Fruit fly (Drosophila melanogaster) whole organism, embryonic: ENCODE data around the gene CG31321.

Experiments
- Ada2b ChIP-seq: fragments of 200-800 bp; sonication (Bioruptor generic); IDR thresholded peaks from 2 replicates; pipeline ENCODE4 v1.3.6; 2022; ENCODE audit warnings: missing biosample characterization, missing genetic modification characterization
- Asciz ChIP-seq: fragments of 200-800 bp; sonication (Bioruptor generic); optimal IDR thresholded peaks from 2 replicates; lab custom pipeline; 2017; ENCODE audit warnings: missing biosample characterization, mild to moderate bottlenecking, missing genetic modification characterization, missing genetic modification reagents
- BEAF-32 ChIP-seq: fragments of 200-800 bp; sonication (Bioruptor generic); optimal IDR thresholded peaks from 3 replicates; lab custom pipeline; 2017; ENCODE audit warnings: missing biosample characterization, missing genetic modification characterization, mild to moderate bottlenecking, moderate library complexity, missing genetic modification reagents
- BtbVII ChIP-seq: fragments of 200-800 bp; sonication (Bioruptor generic); optimal IDR thresholded peaks from 3 replicates; lab custom pipeline; 2017; ENCODE audit warnings: missing biosample characterization, mild to moderate bottlenecking, missing genetic modification characterization
- CG10267 ChIP-seq: fragments of 200-800 bp; sonication (Bioruptor generic); optimal IDR thresholded peaks from 2 replicates; lab custom pipeline; 2018; ENCODE audit warnings: missing biosample characterization, mild to moderate bottlenecking, missing genetic modification characterization, moderate library complexity
- CG10543 ChIP-seq: fragments of 200-800 bp; sonication (Bioruptor generic); optimal IDR thresholded peaks from 3 replicates; lab custom pipeline; 2017; ENCODE audit warnings: missing biosample characterization, mild to moderate bottlenecking, missing genetic modification characterization, moderate library complexity
- CG10959 ChIP-seq: fragments of 200-800 bp; sonication (Bioruptor generic); IDR thresholded peaks from 2 replicates; pipeline ENCODE4 v1.3.6; 2022; ENCODE audit warnings: missing biosample characterization, missing genetic modification characterization
- CG12391 ChIP-seq: fragments of 200-800 bp; sonication (Bioruptor generic); optimal IDR thresholded peaks from 3 replicates; lab custom pipeline; 2018; ENCODE audit warnings: missing biosample characterization, mild to moderate bottlenecking, missing genetic modification characterization, moderate library complexity
- CG12659 ChIP-seq: fragments of 200-800 bp; sonication (Bioruptor generic); optimal IDR thresholded peaks from 3 replicates; lab custom pipeline; 2017; ENCODE audit warnings: mild to moderate bottlenecking, missing biosample characterization, missing genetic modification reagents, missing genetic modification characterization
- CG13894 ChIP-seq: fragments of 200-800 bp; sonication (Bioruptor generic); optimal IDR thresholded peaks from 3 replicates; lab custom pipeline; 2018; ENCODE audit warnings: missing biosample characterization, mild to moderate bottlenecking, missing genetic modification characterization, moderate library complexity
- CG17385 ChIP-seq: fragments of 200-800 bp; sonication (Bioruptor generic); optimal IDR thresholded peaks from 3 replicates; lab custom pipeline; 2018; ENCODE audit warnings: missing biosample characterization, mild to moderate bottlenecking, missing genetic modification characterization
- CG33557 ChIP-seq: fragments of 200-800 bp; sonication (Bioruptor generic); optimal IDR thresholded peaks from 2 replicates; lab custom pipeline; 2019; ENCODE audit warnings: missing biosample characterization, mild to moderate bottlenecking, missing genetic modification characterization, moderate library complexity
- CG4617 ChIP-seq: fragments of 200-800 bp; sonication (Bioruptor generic); optimal IDR thresholded peaks from 3 replicates; lab custom pipeline; 2016; ENCODE audit warnings: missing biosample characterization, missing genetic modification characterization, borderline replicate concordance
- CG6654 ChIP-seq: fragments of 200-800 bp; sonication (Bioruptor generic); optimal IDR thresholded peaks from 2 replicates; lab custom pipeline; 2017; ENCODE audit warnings: missing biosample characterization, mild to moderate bottlenecking, missing genetic modification characterization
- CG7987 ChIP-seq: fragments of 200-800 bp; sonication (Bioruptor generic); optimal IDR thresholded peaks from 2 replicates; lab custom pipeline; 2018; ENCODE audit warnings: missing biosample characterization, mild to moderate bottlenecking, missing genetic modification characterization, moderate library complexity
- D19B ChIP-seq: fragments of 200-800 bp; sonication (Bioruptor generic); optimal IDR thresholded peaks from 2 replicates; lab custom pipeline; 2017; ENCODE audit warnings: missing biosample characterization, mild to moderate bottlenecking, missing genetic modification characterization
- ERR ChIP-seq: fragments of 200-800 bp; sonication (Bioruptor generic); optimal IDR thresholded peaks from 2 replicates; lab custom pipeline; 2016; ENCODE audit warnings: missing biosample characterization, missing genetic modification characterization
- Gsc ChIP-seq: fragments of 200-800 bp; sonication (Bioruptor generic); IDR thresholded peaks from 2 replicates; pipeline ENCODE4 v1.3.6; 2022; ENCODE audit warnings: missing biosample characterization, missing genetic modification characterization
- Lhr ChIP-seq: fragments of 200-800 bp; sonication (Bioruptor generic); optimal IDR thresholded peaks from 3 replicates; lab custom pipeline; 2017; ENCODE audit warnings: mild to moderate bottlenecking, missing biosample characterization, missing genetic modification reagents, missing genetic modification characterization
- Neu2 ChIP-seq: fragments of 200-800 bp; sonication (Bioruptor generic); optimal IDR thresholded peaks from 3 replicates; lab custom pipeline; 2016; ENCODE audit warnings: missing biosample characterization, missing genetic modification characterization, borderline replicate concordance
- Sry-β ChIP-seq: fragments of 200-800 bp; sonication (Bioruptor generic); optimal IDR thresholded peaks from 2 replicates; lab custom pipeline; 2018; ENCODE audit warnings: missing biosample characterization, mild to moderate bottlenecking, missing genetic modification characterization, moderate library complexity
- Xbp1 ChIP-seq: fragments of 200-800 bp; sonication (Bioruptor generic); optimal IDR thresholded peaks from 3 replicates; lab custom pipeline; 2016; ENCODE audit warnings: missing biosample characterization, mild to moderate bottlenecking, missing genetic modification characterization
- YL-1 ChIP-seq: fragments of 200-800 bp; sonication (Bioruptor generic); optimal IDR thresholded peaks from 3 replicates; lab custom pipeline; 2017; ENCODE audit warnings: missing biosample characterization, mild to moderate bottlenecking, missing genetic modification characterization
- abd-A ChIP-seq: fragments of 200-800 bp; sonication (Bioruptor generic); optimal IDR thresholded peaks from 3 replicates; lab custom pipeline; 2019; ENCODE audit warnings: missing biosample characterization, mild to moderate bottlenecking, missing genetic modification characterization, moderate library complexity
- bbx ChIP-seq: fragments of 200-800 bp; sonication (Bioruptor generic); IDR thresholded peaks from 2 replicates; pipeline ENCODE4 v1.3.6; 2022; ENCODE audit warnings: missing biosample characterization, missing genetic modification characterization; ENCODE audit not compliant: partially characterized antibody
- bowl ChIP-seq: fragments of 200-800 bp; sonication (Bioruptor generic); IDR thresholded peaks from 2 replicates; pipeline ENCODE4 v1.3.6; 2022; ENCODE audit warnings: missing biosample characterization, missing genetic modification characterization
- bsh ChIP-seq, 2 experiments: fragments of 200-800 bp; sonication (Bioruptor generic); optimal IDR thresholded peaks; 2 replicates each; lab custom pipeline; 2017 to 2018; ENCODE audit warnings: mild to moderate bottlenecking in 2 of 2, missing biosample characterization in 2 of 2, missing genetic modification characterization in 2 of 2, moderate library complexity in 1 of 2
- btn ChIP-seq: fragments of 200-800 bp; sonication (Bioruptor generic); optimal IDR thresholded peaks from 2 replicates; lab custom pipeline; 2016; ENCODE audit warnings: missing biosample characterization, missing genetic modification characterization
- cas ChIP-seq: fragments of 200-800 bp; sonication (Bioruptor generic); IDR thresholded peaks from 2 replicates; pipeline ENCODE4 v1.3.6; 2022; ENCODE audit warnings: missing biosample characterization, missing genetic modification characterization
- chinmo ChIP-seq: fragments of 200-800 bp; sonication (Bioruptor generic); IDR thresholded peaks from 4 replicates; pipeline ENCODE4 v1.3.6; 2022; ENCODE audit warnings: missing biosample characterization, missing genetic modification characterization; ENCODE audit not compliant: partially characterized antibody
- crc ChIP-seq: fragments of 200-800 bp; sonication (Bioruptor generic); optimal IDR thresholded peaks from 2 replicates; lab custom pipeline; 2016; ENCODE audit warnings: missing biosample characterization, missing genetic modification characterization
- croc ChIP-seq: fragments of 200-800 bp; sonication (Bioruptor generic); conservative IDR thresholded peaks from 3 replicates; pipeline ENCODE4 v1.3.6; 2022; ENCODE audit warnings: missing biosample characterization, missing genetic modification characterization
- dmrt11E ChIP-seq: fragments of 200-800 bp; sonication (Bioruptor generic); optimal IDR thresholded peaks from 3 replicates; lab custom pipeline; 2018; ENCODE audit warnings: missing biosample characterization, mild to moderate bottlenecking, missing genetic modification characterization, moderate library complexity
- gem ChIP-seq: fragments of 200-800 bp; sonication (Bioruptor generic); optimal IDR thresholded peaks from 2 replicates; lab custom pipeline; 2019; ENCODE audit warnings: missing biosample characterization, mild to moderate bottlenecking, missing genetic modification characterization, moderate library complexity
- grn ChIP-seq: fragments of 200-800 bp; sonication (Bioruptor generic); optimal IDR thresholded peaks from 3 replicates; lab custom pipeline; 2017; ENCODE audit warnings: missing biosample characterization, missing genetic modification characterization
- gsb-n ChIP-seq: fragments of 200-800 bp; sonication (Bioruptor generic); optimal IDR thresholded peaks from 3 replicates; lab custom pipeline; 2018; ENCODE audit warnings: missing biosample characterization, mild to moderate bottlenecking, missing genetic modification characterization
- klu ChIP-seq: fragments of 200-800 bp; sonication (Bioruptor generic); IDR thresholded peaks from 2 replicates; pipeline ENCODE4 v1.3.6; 2022; ENCODE audit warnings: missing biosample characterization, missing genetic modification characterization
- lab ChIP-seq: fragments of 200-800 bp; sonication (Bioruptor generic); optimal IDR thresholded peaks from 3 replicates; lab custom pipeline; 2017; ENCODE audit warnings: missing biosample characterization, missing genetic modification characterization, mild to moderate bottlenecking, moderate library complexity, missing genetic modification reagents
- nerfin-2 ChIP-seq: fragments of 200-800 bp; sonication (Bioruptor generic); IDR thresholded peaks from 2 replicates; pipeline ENCODE4 v1.3.6; 2022; ENCODE audit warnings: missing biosample characterization, missing genetic modification characterization; ENCODE audit not compliant: partially characterized antibody
- pfk ChIP-seq: fragments of 200-800 bp; sonication (Bioruptor generic); optimal IDR thresholded peaks from 2 replicates; lab custom pipeline; 2018; ENCODE audit warnings: missing biosample characterization, mild to moderate bottlenecking, missing genetic modification characterization, moderate library complexity
- pita ChIP-seq: fragments of 200-800 bp; sonication (Bioruptor generic); optimal IDR thresholded peaks from 2 replicates; lab custom pipeline; 2017; ENCODE audit warnings: missing biosample characterization, mild to moderate bottlenecking, missing genetic modification characterization
- pnt ChIP-seq: fragments of 200-800 bp; sonication (Bioruptor generic); optimal IDR thresholded peaks from 3 replicates; lab custom pipeline; 2016; ENCODE audit warnings: missing biosample characterization, missing genetic modification characterization
- salm ChIP-seq: fragments of 200-800 bp; sonication (Bioruptor generic); optimal IDR thresholded peaks from 2 replicates; lab custom pipeline; 2018; ENCODE audit warnings: missing biosample characterization, mild to moderate bottlenecking, missing genetic modification characterization
- sima ChIP-seq: fragments of 200-800 bp; sonication (Bioruptor generic); optimal IDR thresholded peaks from 2 replicates; lab custom pipeline; 2016; ENCODE audit warnings: missing biosample characterization, missing genetic modification characterization
- tll ChIP-seq, 2 experiments: fragments of 200-800 bp in 1 of 2; fragments of >200 bp in 1 of 2; sonication (Bioruptor generic) in 1 of 2; optimal IDR thresholded peaks; 2 replicates each; lab custom pipeline; 2017 to 2019; ENCODE audit warnings: missing biosample characterization in 2 of 2, missing genetic modification characterization in 2 of 2, mild to moderate bottlenecking in 1 of 2, moderate library complexity in 1 of 2
- toy ChIP-seq: fragments of 200-800 bp; sonication (Bioruptor generic); IDR thresholded peaks from 2 replicates; pipeline ENCODE4 v1.3.6; 2022; ENCODE audit warnings: missing biosample characterization, missing genetic modification characterization
- trh ChIP-seq: fragments of 200-800 bp; sonication (Bioruptor generic); optimal IDR thresholded peaks from 2 replicates; lab custom pipeline; 2016; ENCODE audit warnings: missing biosample characterization, missing genetic modification characterization
- zfh1 ChIP-seq: fragments of 200-800 bp; sonication (Bioruptor generic); IDR thresholded peaks from 3 replicates; pipeline ENCODE4 v1.3.6; 2022; ENCODE audit warnings: missing biosample characterization, missing genetic modification characterization

CG31321 gene

dm6 chr3R:14283754-14284421, 26.3 kb upstream of the CG31321 start (continued):
- TF ChIP-seq tll (GFP tag; optimal IDR thresholded peaks at IDR 0.05; lab: Kevin White, UChicago), result peak in 1 of 2 experiments; percentile 23
- TF ChIP-seq bowl (GFP tag; lab: Robert Waterston, UW), result no peak
- peak; percentile 92 for TF ChIP-seq CG10543 (GFP tag; lab: Kevin White, UChicago)
- no peak for TF ChIP-seq nerfin-2 (GFP tag; lab: Robert Waterston, UW)
- TF ChIP-seq CG10959 (GFP tag; lab: Robert Waterston, UW), result no peak
- TF ChIP-seq D19B (GFP tag; lab: Kevin White, UChicago), result peak; percentile 95
- peak; percentile 97 for TF ChIP-seq CG17385 (GFP tag; lab: Kevin White, UChicago)
- peak; percentile 2 for TF ChIP-seq Neu2 (GFP tag; lab: Kevin White, UChicago)
- peak; percentile 93 for TF ChIP-seq YL-1 (GFP tag; lab: Kevin White, UChicago)
- TF ChIP-seq btn, result peak; percentile 75
- no peak for TF ChIP-seq chinmo (GFP tag; lab: Robert Waterston, UW)
- TF ChIP-seq pita (GFP tag; lab: Kevin White, UChicago), result no peak
- TF ChIP-seq Gsc (GFP tag; lab: Robert Waterston, UW), result no peak
- TF ChIP-seq gem, result peak; percentile 99
- TF ChIP-seq toy (GFP tag; lab: Robert Waterston, UW), result no peak
- no peak for TF ChIP-seq klu (GFP tag; lab: Robert Waterston, UW)
- peak; percentile 98 for TF ChIP-seq trh
- TF ChIP-seq BEAF-32 (GFP tag; lab: Kevin White, UChicago), result peak; percentile 20
- peak; percentile 87 for TF ChIP-seq grn (GFP tag; lab: Kevin White, UChicago)
- peak; percentile 86 to 99 for TF ChIP-seq bsh (GFP tag; optimal IDR thresholded peaks at IDR 0.05; lab: Kevin White, UChicago)
- TF ChIP-seq CG12391 (tag; lab: Kevin White, UChicago), result peak; percentile 99
- peak; percentile 91 for TF ChIP-seq pnt (GFP tag; lab: Kevin White, UChicago)
- TF ChIP-seq sima (GFP tag; lab: Kevin White, UChicago), result peak; percentile 79
- TF ChIP-seq salm (tag; lab: Kevin White, UChicago), result peak; percentile 98
- peak; percentile 98 for TF ChIP-seq CG4617 (GFP tag; lab: Kevin White, UChicago)
- TF ChIP-seq bbx, result no peak
- peak; percentile 93 for TF ChIP-seq CG33557 (GFP tag; lab: Kevin White, UChicago)
- peak; percentile 88 for TF ChIP-seq crc (GFP tag; lab: Kevin White, UChicago)
- TF ChIP-seq Ada2b (GFP tag; lab: Robert Waterston, UW), result no peak
- TF ChIP-seq Xbp1 (GFP tag; lab: Kevin White, UChicago), result peak; percentile 99
- TF ChIP-seq zfh1 (GFP tag; lab: Robert Waterston, UW), result no peak
- peak; percentile 99 for TF ChIP-seq lab (GFP tag; lab: Kevin White, UChicago)
- TF ChIP-seq CG13894 (tag; lab: Kevin White, UChicago), result peak; percentile 95
- no peak for TF ChIP-seq pfk
- peak; percentile 94 for TF ChIP-seq croc
- peak; percentile 94 for TF ChIP-seq Lhr (GFP tag; lab: Kevin White, UChicago)
- TF ChIP-seq CG10267 (tag; lab: Kevin White, UChicago), result peak; percentile 96
- TF ChIP-seq CG12659 (GFP tag; lab: Kevin White, UChicago), result peak; percentile 99
- peak; percentile 99 for TF ChIP-seq Asciz
- no peak for TF ChIP-seq cas (GFP tag; lab: Robert Waterston, UW)
- peak; percentile 67 for TF ChIP-seq Sry-β (GFP tag; lab: Kevin White, UChicago)
- peak; percentile 90 for TF ChIP-seq CG6654 (GFP tag; lab: Kevin White, UChicago)
- peak; percentile 96 for TF ChIP-seq CG7987 (GFP tag; lab: Kevin White, UChicago)
- peak; percentile 97 for TF ChIP-seq dmrt11E (tag; lab: Kevin White, UChicago)
- peak; percentile 99 for TF ChIP-seq abd-A (tag; lab: Kevin White, UChicago)
- TF ChIP-seq BtbVII, result peak; percentile 98
- peak; percentile 89 for TF ChIP-seq ERR (GFP tag; lab: Kevin White, UChicago)
- TF ChIP-seq gsb-n, result peak; percentile 99
